Worm (Caenorhabditis elegans) whole organism, L4/young adult: ENCODE results near the gene flp-14.

ENCODE experiments used
- W03F9.2 ChIP-seq: fragments of 150-350 bp; optimal IDR thresholded peaks from 2 replicates; lab custom pipeline; 2014; ENCODE audit warnings: missing biosample characterization, missing genetic modification characterization
- him-1 ChIP-seq: sonication (generic microtip); optimal IDR thresholded peaks from 2 replicates; lab custom pipeline; 2016; ENCODE audit warnings: missing genotype, missing genetic modification reagents, missing genetic modification characterization, missing compliant biosample characterization

- TF ChIP-seq W03F9.2 (tag; lab: Kevin White, UChicago) (no peak), him-1 (tag; lab: Kevin White, UChicago) (no peak)
Observed at ce11 chrIII:12960705-12961104, 50.4 kb downstream of the flp-14 start.
